Worm (Caenorhabditis elegans): ENCODE results near the gene F49F1.15.
A peak's percentile ranks its signal among the peaks of the same experiment; 100 is the strongest.

Gene F49F1.15

ce11 chrIV:4074610-4075009 lies 39.8 kb downstream of the F49F1.15 start, which contains the start of gene W03D2.9:
Gene W03D2.9 (minus strand): TSS chrIV:4074710.
- TF ChIP-seq ham-2 (GFP tag; optimal IDR thresholded peaks at IDR 0.05) (no peak), unc-62 (GFP tag; optimal IDR thresholded peaks at IDR 0.05) (no peak), ztf-11 (tag; optimal IDR thresholded peaks at IDR 0.05) (no peak), tbx-8 (GFP tag; optimal IDR thresholded peaks at IDR 0.05) (no peak), cnd-1 (tag; optimal IDR thresholded peaks at IDR 0.05) (no peak), ces-1 (GFP tag; optimal IDR thresholded peaks at IDR 0.05) (no peak), zip-8 (tag; optimal IDR thresholded peaks at IDR 0.05) (no peak)

ce11 chrIV:4072027-4072426 lies 42.4 kb downstream of the F49F1.15 start, which contains the start of gene pqn-75:
Gene pqn-75 (plus strand): TSS chrIV:4072327.
- TF ChIP-seq elt-3 (tag; optimal IDR thresholded peaks at IDR 0.05) (no peak), nhr-76 (tag; optimal IDR thresholded peaks at IDR 0.05) (no peak), nhr-28 (tag; optimal IDR thresholded peaks at IDR 0.05) (no peak), ceh-43 (GFP tag; optimal IDR thresholded peaks at IDR 0.05) (no peak), flh-1 (GFP tag; optimal IDR thresholded peaks at IDR 0.05) (no peak), M03D4.4 (tag; optimal IDR thresholded peaks at IDR 0.05) (no peak), bed-3 (GFP tag; optimal IDR thresholded peaks at IDR 0.05) (no peak), snpc-4 (tag; optimal IDR thresholded peaks at IDR 0.05) (no peak), nhr-2 (tag; optimal IDR thresholded peaks at IDR 0.05) (no peak), ceh-39 (tag; optimal IDR thresholded peaks at IDR 0.05) (no peak), hlh-1 (tag; optimal IDR thresholded peaks at IDR 0.05) (no peak), drap-1 (GFP tag; optimal IDR thresholded peaks at IDR 0.05) (no peak)

ce11 chrIV:4070810-4071209 lies 43.6 kb downstream of the F49F1.15 start:
- TF ChIP-seq ztf-11 (tag; optimal IDR thresholded peaks at IDR 0.05): no peak
- TF ChIP-seq pha-4 (tag; optimal IDR thresholded peaks at IDR 0.05): no peak
- TF ChIP-seq mls-2 (tag; optimal IDR thresholded peaks at IDR 0.05): peak; percentile 19
- TF ChIP-seq sem-2 (GFP tag; optimal IDR thresholded peaks at IDR 0.05): no peak
- TF ChIP-seq lin-13 (tag; optimal IDR thresholded peaks at IDR 0.05): no peak
- TF ChIP-seq zip-8 (tag; optimal IDR thresholded peaks at IDR 0.05): no peak
- TF ChIP-seq lin-32 (GFP tag; optimal IDR thresholded peaks at IDR 0.05): no peak
- no peak for TF ChIP-seq tbx-8 (GFP tag; optimal IDR thresholded peaks at IDR 0.05)
- no peak for TF ChIP-seq mab-5 (tag; optimal IDR thresholded peaks at IDR 0.05)
- no peak for TF ChIP-seq drap-1 (GFP tag; optimal IDR thresholded peaks at IDR 0.05)
- no peak for TF ChIP-seq nhr-12 (tag; optimal IDR thresholded peaks at IDR 0.05)
- TF ChIP-seq mep-1 (tag; optimal IDR thresholded peaks at IDR 0.05): peak; percentile 12
- no peak for TF ChIP-seq blmp-1 (tag; optimal IDR thresholded peaks at IDR 0.05)
- TF ChIP-seq ham-2 (GFP tag; optimal IDR thresholded peaks at IDR 0.05): no peak
- TF ChIP-seq ces-1 (GFP tag; optimal IDR thresholded peaks at IDR 0.05): no peak
- peak; percentile 43 for TF ChIP-seq ceh-83 (GFP tag; optimal IDR thresholded peaks at IDR 0.05)
- no peak for TF ChIP-seq flh-1 (GFP tag; optimal IDR thresholded peaks at IDR 0.05)
- TF ChIP-seq ceh-43 (GFP tag; optimal IDR thresholded peaks at IDR 0.05): no peak
- peak; percentile 30 for TF ChIP-seq sptf-1 (tag; optimal IDR thresholded peaks at IDR 0.05)
- TF ChIP-seq unc-62 (GFP tag; optimal IDR thresholded peaks at IDR 0.05): no peak
- TF ChIP-seq nhr-76 (tag; optimal IDR thresholded peaks at IDR 0.05): no peak
- no peak for TF ChIP-seq elt-1 (tag; optimal IDR thresholded peaks at IDR 0.05; ENCODE audit: borderline replicate concordance, insufficient read depth)
- TF ChIP-seq M03D4.4 (tag; optimal IDR thresholded peaks at IDR 0.05): no peak
- TF ChIP-seq snpc-4 (tag; optimal IDR thresholded peaks at IDR 0.05): no peak
- TF ChIP-seq nhr-2 (tag; optimal IDR thresholded peaks at IDR 0.05): peak; percentile 5
- TF ChIP-seq unc-120 (tag; optimal IDR thresholded peaks at IDR 0.05; ENCODE audit: poor library complexity, severe bottlenecking): no peak
- TF ChIP-seq unc-39 (tag; optimal IDR thresholded peaks at IDR 0.05): no peak
- TF ChIP-seq nhr-28 (tag; optimal IDR thresholded peaks at IDR 0.05): no peak
- TF ChIP-seq nhr-237 (tag; optimal IDR thresholded peaks at IDR 0.05): no peak
- TF ChIP-seq cnd-1 (tag; optimal IDR thresholded peaks at IDR 0.05): no peak
- TF ChIP-seq ceh-39 (tag; optimal IDR thresholded peaks at IDR 0.05): peak; percentile 15
- TF ChIP-seq lsy-2 (tag; optimal IDR thresholded peaks at IDR 0.05): no peak
- no peak for TF ChIP-seq bed-3 (GFP tag; optimal IDR thresholded peaks at IDR 0.05)
- TF ChIP-seq hlh-1 (tag; optimal IDR thresholded peaks at IDR 0.05): no peak
- no peak for TF ChIP-seq elt-3 (tag; optimal IDR thresholded peaks at IDR 0.05)

- TF ChIP-seq sptf-1 (tag; optimal IDR thresholded peaks at IDR 0.05): no peak
- TF ChIP-seq lin-32 (GFP tag; optimal IDR thresholded peaks at IDR 0.05): no peak
- TF ChIP-seq ceh-39 (tag; optimal IDR thresholded peaks at IDR 0.05): no peak
- no peak for TF ChIP-seq hlh-1 (tag; optimal IDR thresholded peaks at IDR 0.05)
- TF ChIP-seq elt-3 (tag; optimal IDR thresholded peaks at IDR 0.05): no peak
- no peak for TF ChIP-seq nhr-28 (tag; optimal IDR thresholded peaks at IDR 0.05)
- no peak for TF ChIP-seq snpc-4 (tag; optimal IDR thresholded peaks at IDR 0.05)
- TF ChIP-seq sem-2 (GFP tag; optimal IDR thresholded peaks at IDR 0.05): no peak
- TF ChIP-seq zip-8 (tag; optimal IDR thresholded peaks at IDR 0.05): no peak
- TF ChIP-seq ceh-83 (GFP tag; optimal IDR thresholded peaks at IDR 0.05): no peak
- TF ChIP-seq nhr-76 (tag; optimal IDR thresholded peaks at IDR 0.05): no peak
- no peak for TF ChIP-seq nhr-237 (tag; optimal IDR thresholded peaks at IDR 0.05)
- TF ChIP-seq lin-13 (tag; optimal IDR thresholded peaks at IDR 0.05): no peak
Observed at ce11 chrIV:4068480-4068879, 45.9 kb downstream of the F49F1.15 start, which contains the start of gene fbxb-55. Gene fbxb-55 (plus strand): TSS chrIV:4068780.

Data from whole organism, mixed stage, embryonic.